Fruit fly (Drosophila melanogaster): ENCODE measurements around the gene Nhe3.

Nhe3 gene

DNA sequence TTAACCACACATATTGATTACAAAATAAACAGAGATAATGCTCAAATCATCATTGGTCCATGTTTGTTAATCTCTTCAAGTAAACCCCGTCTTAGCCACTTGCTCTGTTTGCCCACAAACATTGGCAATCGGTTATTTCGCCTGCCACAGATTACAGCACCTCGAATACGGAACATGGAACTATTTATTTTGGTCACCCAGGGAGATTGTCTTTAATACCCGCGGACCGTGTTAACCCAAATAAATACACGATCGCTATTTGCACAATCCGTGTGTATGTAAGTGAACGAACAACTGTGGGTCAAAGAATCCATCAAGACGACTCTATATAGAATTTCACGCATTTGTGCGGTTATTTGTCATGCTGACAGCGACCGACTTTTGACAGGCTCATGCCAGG lies 16.6 kb upstream of the Nhe3 start (continued):
- no peak for TF ChIP-seq CG13287 (GFP tag; IDR thresholded peaks at IDR 0.05; ENCODE audit: partially characterized antibody)
- no peak for TF ChIP-seq danr (GFP tag; IDR thresholded peaks at IDR 0.05)
- no peak for TF ChIP-seq Taf1 (GFP tag; IDR thresholded peaks at IDR 0.05)
- TF ChIP-seq CG10565 (GFP tag; optimal IDR thresholded peaks at IDR 0.05) = no peak
- no peak for TF ChIP-seq sc (optimal IDR thresholded peaks at IDR 0.05)
- TF ChIP-seq sc (GFP tag; optimal IDR thresholded peaks at IDR 0.05) = peak; percentile 67
- TF ChIP-seq CG10979 (tag; optimal IDR thresholded peaks at IDR 0.05) = peak; percentile 2
- TF ChIP-seq CG16815 (GFP tag; optimal IDR thresholded peaks at IDR 0.05) = no peak
- no peak for TF ChIP-seq crc (GFP tag; optimal IDR thresholded peaks at IDR 0.05)
- no peak for TF ChIP-seq CG4730 (GFP tag; IDR thresholded peaks at IDR 0.05)
- no peak for TF ChIP-seq CG32767 (GFP tag; IDR thresholded peaks at IDR 0.05)
- no peak for TF ChIP-seq H2.0 (GFP tag; IDR thresholded peaks at IDR 0.05)
- TF ChIP-seq ATbp (GFP tag; optimal IDR thresholded peaks at IDR 0.05) = peak; percentile 48
- no peak for TF ChIP-seq Fer3 (tag; optimal IDR thresholded peaks at IDR 0.05)
- TF ChIP-seq CG15514 (GFP tag; optimal IDR thresholded peaks at IDR 0.05) = no peak
- TF ChIP-seq CG4424 (GFP tag; optimal IDR thresholded peaks at IDR 0.05) = no peak
- peak; percentile 74 for TF ChIP-seq CG7745 (tag; optimal IDR thresholded peaks at IDR 0.05)
- TF ChIP-seq CG8924 (tag; optimal IDR thresholded peaks at IDR 0.05) = peak; percentile 71
- no peak for TF ChIP-seq CG17912 (GFP tag; optimal IDR thresholded peaks at IDR 0.05)
- no peak for TF ChIP-seq CG9817 (tag; optimal IDR thresholded peaks at IDR 0.05)
- no peak for TF ChIP-seq CG11723 (GFP tag; optimal IDR thresholded peaks at IDR 0.05)
- no peak for TF ChIP-seq slbo (GFP tag; IDR thresholded peaks at IDR 0.05)
- peak; percentile 62 for TF ChIP-seq NC2α (GFP tag; optimal IDR thresholded peaks at IDR 0.05)
- TF ChIP-seq odd (GFP tag; optimal IDR thresholded peaks at IDR 0.05) = peak; percentile 46
- no peak for TF ChIP-seq CG1024 (GFP tag; IDR thresholded peaks at IDR 0.05)
- no peak for TF ChIP-seq MESR4 (GFP tag; optimal IDR thresholded peaks at IDR 0.05)
- no peak for TF ChIP-seq Sry-β (GFP tag; optimal IDR thresholded peaks at IDR 0.05)
- TF ChIP-seq CG3726 (GFP tag; IDR thresholded peaks at IDR 0.05) = no peak
- TF ChIP-seq CG2129 (GFP tag; IDR thresholded peaks at IDR 0.05; ENCODE audit: partially characterized antibody) = no peak
- TF ChIP-seq da (GFP tag; optimal IDR thresholded peaks at IDR 0.05) = no peak
- no peak for TF ChIP-seq repo (GFP tag; optimal IDR thresholded peaks at IDR 0.05)
- no peak for TF ChIP-seq Ravus (GFP tag; IDR thresholded peaks at IDR 0.05)
- peak; percentile 67; the same call in 2 of the 3 replicates for TF ChIP-seq ci (GFP tag; IDR thresholded peaks at IDR 0.05)
- no peak for TF ChIP-seq hth (optimal IDR thresholded peaks at IDR 0.05)
- no peak for TF ChIP-seq crp (GFP tag; optimal IDR thresholded peaks at IDR 0.05)
- no peak for TF ChIP-seq CG14441 (GFP tag; IDR thresholded peaks at IDR 0.05)
- TF ChIP-seq CG3065 (GFP tag; optimal IDR thresholded peaks at IDR 0.05) = no peak
- no peak for TF ChIP-seq Doc2 (GFP tag; IDR thresholded peaks at IDR 0.05)
- TF ChIP-seq CG2120 (GFP tag; optimal IDR thresholded peaks at IDR 0.05) = no peak
- TF ChIP-seq CG4854 (GFP tag; optimal IDR thresholded peaks at IDR 0.05) = no peak
- TF ChIP-seq Blimp-1 (GFP tag; optimal IDR thresholded peaks at IDR 0.05) = no peak
- peak; percentile 66 for TF ChIP-seq CG8089 (GFP tag; optimal IDR thresholded peaks at IDR 0.05)
- no peak for TF ChIP-seq CG18011 (GFP tag; optimal IDR thresholded peaks at IDR 0.05)
- no peak for TF ChIP-seq CG15601 (tag; optimal IDR thresholded peaks at IDR 0.05)
- no peak for TF ChIP-seq CG4328 (GFP tag; optimal IDR thresholded peaks at IDR 0.05)
- TF ChIP-seq CG10321 (GFP tag; IDR thresholded peaks at IDR 0.05) = no peak
- no peak for TF ChIP-seq Stat92E (GFP tag; optimal IDR thresholded peaks at IDR 0.05)
- TF ChIP-seq cato (GFP tag; optimal IDR thresholded peaks at IDR 0.05; ENCODE audit: borderline replicate concordance) = peak; percentile 11
- no peak for TF ChIP-seq Ptx1 (GFP tag; IDR thresholded peaks at IDR 0.05)
- no peak for TF ChIP-seq TFAM (GFP tag; optimal IDR thresholded peaks at IDR 0.05)
- peak in 1 of 2 experiments; percentile 49 for TF ChIP-seq Pdp1 (GFP tag; optimal IDR thresholded peaks at IDR 0.05)
